Fruit fly (Drosophila melanogaster) whole organism, embryonic: ENCODE results near the gene THADA.

Source experiments
- CG33557 ChIP-seq: fragments of 200-800 bp; sonication (Bioruptor generic); optimal IDR thresholded peaks from 2 replicates; lab custom pipeline; 2019; ENCODE audit warnings: missing biosample characterization, mild to moderate bottlenecking, missing genetic modification characterization, moderate library complexity
- CG6854 ChIP-seq: fragments of 200-800 bp; sonication (Bioruptor generic); optimal IDR thresholded peaks from 3 replicates; lab custom pipeline; 2017; ENCODE audit warnings: missing biosample characterization, mild to moderate bottlenecking, missing genetic modification characterization
- ase ChIP-seq: fragments of 200-800 bp; sonication (Bioruptor generic); IDR thresholded peaks from 3 replicates; pipeline ENCODE4 v1.3.6; 2022; ENCODE audit warnings: missing biosample characterization, missing genetic modification characterization
- trem ChIP-seq: fragments of 200-800 bp; optimal IDR thresholded peaks from 3 replicates; lab custom pipeline; 2019; ENCODE audit warnings: missing biosample characterization, mild to moderate bottlenecking, missing genetic modification characterization, moderate library complexity

DNA sequence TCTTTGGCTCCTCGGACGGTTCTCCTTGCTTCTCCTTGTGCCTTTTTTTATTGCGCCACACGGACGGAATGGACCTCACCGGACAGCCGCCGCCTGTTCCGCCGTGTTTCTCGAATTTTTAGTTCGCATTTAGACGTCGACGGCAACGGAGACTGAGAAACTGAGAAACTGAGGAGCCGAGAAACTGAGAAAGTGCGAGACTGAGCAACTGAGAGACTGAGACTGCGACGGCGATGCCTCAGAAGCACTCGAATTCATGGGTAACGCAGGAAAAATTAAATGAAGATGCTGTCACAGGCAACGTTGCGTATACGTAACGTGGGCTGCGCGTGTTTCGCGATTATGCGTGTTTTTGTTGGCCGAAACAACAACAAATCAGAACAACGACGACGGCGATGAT lies 10.3 kb upstream of the THADA start:
- TF ChIP-seq CG6854 (no peak), trem (tag; lab: Kevin White, UChicago) (no peak), ase (GFP tag; lab: Robert Waterston, UW) (no peak), CG33557 (GFP tag; lab: Kevin White, UChicago) (no peak)
